Fruit fly (Drosophila melanogaster) whole organism, embryonic: ENCODE results near the gene CG7432.

Source experiments
- Abd-B ChIP-seq: fragments of 200-800 bp; sonication (Bioruptor generic); optimal IDR thresholded peaks from 2 replicates; lab custom pipeline; 2018; ENCODE audit warnings: missing biosample characterization, mild to moderate bottlenecking, missing genetic modification characterization, moderate library complexity
- Asciz ChIP-seq: fragments of 200-800 bp; sonication (Bioruptor generic); optimal IDR thresholded peaks from 2 replicates; lab custom pipeline; 2017; ENCODE audit warnings: missing biosample characterization, mild to moderate bottlenecking, missing genetic modification characterization, missing genetic modification reagents
- Bdp1 ChIP-seq: fragments of 200-800 bp; sonication (Bioruptor generic); optimal IDR thresholded peaks from 3 replicates; lab custom pipeline; 2016; ENCODE audit warnings: missing biosample characterization, missing genetic modification characterization
- CG11504 ChIP-seq: fragments of 200-800 bp; sonication (Bioruptor generic); optimal IDR thresholded peaks from 3 replicates; lab custom pipeline; 2019; ENCODE audit warnings: missing biosample characterization, mild to moderate bottlenecking, missing genetic modification characterization, moderate library complexity
- CG12219 ChIP-seq: fragments of 200-800 bp; sonication (Bioruptor generic); optimal IDR thresholded peaks from 3 replicates; lab custom pipeline; 2018; ENCODE audit warnings: missing biosample characterization, mild to moderate bottlenecking, missing genetic modification characterization
- CG12391 ChIP-seq: fragments of 200-800 bp; sonication (Bioruptor generic); optimal IDR thresholded peaks from 3 replicates; lab custom pipeline; 2018; ENCODE audit warnings: missing biosample characterization, mild to moderate bottlenecking, missing genetic modification characterization, moderate library complexity
- CG15479 ChIP-seq: fragments of 200-800 bp; sonication (Bioruptor generic); optimal IDR thresholded peaks from 3 replicates; lab custom pipeline; 2019; ENCODE audit warnings: missing biosample characterization, mild to moderate bottlenecking, missing genetic modification characterization, moderate library complexity
- CG17568 ChIP-seq: fragments of 200-800 bp; sonication (Bioruptor generic); optimal IDR thresholded peaks from 2 replicates; lab custom pipeline; 2018; ENCODE audit warnings: missing biosample characterization, mild to moderate bottlenecking, missing genetic modification characterization, moderate library complexity
- CG2116 ChIP-seq: fragments of 200-800 bp; sonication (Bioruptor generic); optimal IDR thresholded peaks from 3 replicates; lab custom pipeline; 2018; ENCODE audit warnings: missing biosample characterization, mild to moderate bottlenecking, missing genetic modification characterization
- CG31224 ChIP-seq: fragments of 200-800 bp; sonication (Bioruptor generic); IDR thresholded peaks from 2 replicates; pipeline ENCODE4 v1.3.6; 2022; ENCODE audit warnings: missing biosample characterization, missing genetic modification characterization
- CG32532 ChIP-seq: fragments of 200-800 bp; sonication (Bioruptor generic); IDR thresholded peaks from 2 replicates; pipeline ENCODE4 v1.3.6; 2022; ENCODE audit warnings: missing biosample characterization, missing genetic modification characterization
- CG32772 ChIP-seq: fragments of 200-800 bp; sonication (Bioruptor generic); IDR thresholded peaks from 2 replicates; pipeline ENCODE4 v1.3.6; 2022; ENCODE audit warnings: missing biosample characterization, missing genetic modification characterization
- CG3281 ChIP-seq: fragments of 200-800 bp; sonication (Bioruptor generic); optimal IDR thresholded peaks from 3 replicates; lab custom pipeline; 2017; ENCODE audit warnings: missing biosample characterization, mild to moderate bottlenecking, missing genetic modification characterization
- CG33213 ChIP-seq: fragments of 200-800 bp; sonication (Bioruptor generic); optimal IDR thresholded peaks from 3 replicates; lab custom pipeline; 2016; ENCODE audit warnings: missing biosample characterization, missing genetic modification characterization
- CG33557 ChIP-seq: fragments of 200-800 bp; sonication (Bioruptor generic); optimal IDR thresholded peaks from 2 replicates; lab custom pipeline; 2019; ENCODE audit warnings: missing biosample characterization, mild to moderate bottlenecking, missing genetic modification characterization, moderate library complexity
- CG5953 ChIP-seq: fragments of 200-800 bp; sonication (Bioruptor generic); IDR thresholded peaks from 2 replicates; pipeline ENCODE4 v1.3.6; 2022; ENCODE audit warnings: missing biosample characterization, missing genetic modification characterization
- CG6175 ChIP-seq: fragments of 200-800 bp; sonication (Bioruptor generic); IDR thresholded peaks from 3 replicates; pipeline ENCODE4 v1.3.6; 2022; ENCODE audit warnings: missing biosample characterization, missing genetic modification characterization
- CG6654 ChIP-seq: fragments of 200-800 bp; sonication (Bioruptor generic); optimal IDR thresholded peaks from 2 replicates; lab custom pipeline; 2017; ENCODE audit warnings: missing biosample characterization, mild to moderate bottlenecking, missing genetic modification characterization
- CG8765 ChIP-seq: fragments of 200-800 bp; sonication (Bioruptor generic); IDR thresholded peaks from 2 replicates; pipeline ENCODE4 v1.3.6; 2022; ENCODE audit warnings: missing biosample characterization, missing genetic modification characterization
- CG9932 ChIP-seq: fragments of 200-800 bp; sonication (Bioruptor generic); IDR thresholded peaks from 2 replicates; pipeline ENCODE4 v1.3.6; 2022; ENCODE audit warnings: missing biosample characterization, missing genetic modification characterization
- Chrac-16 ChIP-seq: fragments of 200-800 bp; sonication (Bioruptor generic); optimal IDR thresholded peaks from 3 replicates; lab custom pipeline; 2016; ENCODE audit warnings: missing biosample characterization, missing genetic modification characterization
- CoRest ChIP-seq: fragments of 200-800 bp; sonication (Bioruptor generic); optimal IDR thresholded peaks from 3 replicates; lab custom pipeline; 2018; ENCODE audit warnings: missing biosample characterization, mild to moderate bottlenecking, missing genetic modification characterization, moderate library complexity
- Elba2 ChIP-seq: fragments of 200-800 bp; sonication (Bioruptor generic); optimal IDR thresholded peaks from 3 replicates; lab custom pipeline; 2016; ENCODE audit warnings: missing biosample characterization, missing genetic modification characterization
- H2.0 ChIP-seq: fragments of 200-800 bp; sonication (Bioruptor generic); IDR thresholded peaks from 2 replicates; pipeline ENCODE4 v1.3.6; 2022; ENCODE audit warnings: missing biosample characterization, missing genetic modification characterization
- Hand ChIP-seq: fragments of 200-800 bp; sonication (Bioruptor generic); optimal IDR thresholded peaks from 2 replicates; lab custom pipeline; 2017; ENCODE audit warnings: mild to moderate bottlenecking, missing biosample characterization, missing genetic modification reagents, missing genetic modification characterization
- Optix ChIP-seq: fragments of 200-800 bp; sonication (Bioruptor generic); IDR thresholded peaks from 3 replicates; pipeline ENCODE4 v1.3.6; 2022; ENCODE audit warnings: missing biosample characterization, missing genetic modification characterization
- Tbp ChIP-seq: fragments of >200 bp; optimal IDR thresholded peaks from 2 replicates; lab custom pipeline; 2018; ENCODE audit warnings: missing biosample characterization, missing genetic modification characterization
- Trl ChIP-seq, 3 experiments: fragments of >200 bp in 2 of 3; fragments of 200-800 bp in 1 of 3; sonication (Bioruptor generic) in 1 of 3; optimal IDR thresholded peaks; 2 replicates in 1 of 3; 3 replicates in 2 of 3; lab custom pipeline; 2016 to 2017; ENCODE audit warnings: missing biosample characterization in 1 of 3, missing genetic modification characterization in 1 of 3
- Xrp1 ChIP-seq: fragments of 200-800 bp; sonication (Bioruptor generic); IDR thresholded peaks from 2 replicates; pipeline ENCODE4 v1.3.6; 2022; ENCODE audit warnings: missing biosample characterization, missing genetic modification characterization
- ap ChIP-seq: fragments of 200-800 bp; sonication (Bioruptor generic); IDR thresholded peaks from 2 replicates; pipeline ENCODE4 v1.3.6; 2022; ENCODE audit warnings: missing biosample characterization, missing genetic modification characterization
- ara ChIP-seq: fragments of 200-800 bp; sonication (Bioruptor generic); IDR thresholded peaks from 2 replicates; pipeline ENCODE4 v1.3.6; 2022; ENCODE audit warnings: missing biosample characterization, missing genetic modification characterization
- ash1 ChIP-seq: fragments of 200-800 bp; sonication (Bioruptor generic); optimal IDR thresholded peaks from 2 replicates; lab custom pipeline; 2018; ENCODE audit warnings: missing biosample characterization, mild to moderate bottlenecking, missing genetic modification characterization
- cas ChIP-seq: fragments of 200-800 bp; sonication (Bioruptor generic); IDR thresholded peaks from 2 replicates; pipeline ENCODE4 v1.3.6; 2022; ENCODE audit warnings: missing biosample characterization, missing genetic modification characterization
- danr ChIP-seq: fragments of 200-800 bp; sonication (Bioruptor generic); IDR thresholded peaks from 2 replicates; pipeline ENCODE4 v1.3.6; 2022; ENCODE audit warnings: missing biosample characterization, missing genetic modification characterization
- dimm ChIP-seq: fragments of 200-800 bp; sonication (Bioruptor generic); IDR thresholded peaks from 2 replicates; pipeline ENCODE4 v1.3.6; 2022; ENCODE audit warnings: missing biosample characterization, missing genetic modification characterization
- dmrt99B ChIP-seq: fragments of 200-800 bp; sonication (Bioruptor generic); optimal IDR thresholded peaks from 2 replicates; lab custom pipeline; 2018; ENCODE audit warnings: missing biosample characterization, mild to moderate bottlenecking, missing genetic modification characterization, moderate library complexity
- fd102C ChIP-seq: fragments of 200-800 bp; sonication (Bioruptor generic); optimal IDR thresholded peaks from 2 replicates; lab custom pipeline; 2018; ENCODE audit warnings: missing biosample characterization, mild to moderate bottlenecking, missing genetic modification characterization, moderate library complexity
- gcm ChIP-seq: fragments of 200-800 bp; sonication (Bioruptor generic); optimal IDR thresholded peaks from 2 replicates; lab custom pipeline; 2019; ENCODE audit warnings: missing biosample characterization, mild to moderate bottlenecking, missing genetic modification characterization, moderate library complexity
- hbn ChIP-seq: fragments of 200-800 bp; sonication (Bioruptor generic); IDR thresholded peaks from 2 replicates; pipeline ENCODE4 v1.3.6; 2022; ENCODE audit warnings: missing biosample characterization, missing genetic modification characterization; ENCODE audit not compliant: partially characterized antibody
- her ChIP-seq: fragments of 200-800 bp; sonication (Bioruptor generic); optimal IDR thresholded peaks from 2 replicates; lab custom pipeline; 2016; ENCODE audit warnings: missing biosample characterization, missing genetic modification characterization
- inv ChIP-seq: fragments of 200-800 bp; sonication (Bioruptor generic); IDR thresholded peaks from 2 replicates; pipeline ENCODE4 v1.3.6; 2022; ENCODE audit warnings: missing biosample characterization, missing genetic modification characterization; ENCODE audit not compliant: partially characterized antibody
- jing ChIP-seq: fragments of 200-800 bp; sonication (Bioruptor generic); optimal IDR thresholded peaks from 2 replicates; lab custom pipeline; 2018; ENCODE audit warnings: missing biosample characterization, mild to moderate bottlenecking, missing genetic modification characterization
- maf-S ChIP-seq: fragments of 200-800 bp; sonication (Bioruptor generic); optimal IDR thresholded peaks from 2 replicates; lab custom pipeline; 2016; ENCODE audit warnings: missing biosample characterization, missing genetic modification characterization
- mld ChIP-seq: fragments of 200-800 bp; sonication (Bioruptor generic); IDR thresholded peaks from 3 replicates; pipeline ENCODE4 v1.3.6; 2022; ENCODE audit warnings: missing biosample characterization, missing genetic modification characterization; ENCODE audit not compliant: partially characterized antibody
- pros ChIP-seq: fragments of 200-800 bp; sonication (Bioruptor generic); optimal IDR thresholded peaks from 3 replicates; lab custom pipeline; 2019; ENCODE audit warnings: missing biosample characterization, mild to moderate bottlenecking, missing genetic modification characterization, moderate library complexity
- sd ChIP-seq: fragments of 200-800 bp; sonication (Bioruptor generic); optimal IDR thresholded peaks from 3 replicates; lab custom pipeline; 2018; ENCODE audit warnings: missing biosample characterization, mild to moderate bottlenecking, missing genetic modification characterization, moderate library complexity
- shn ChIP-seq: fragments of 200-800 bp; sonication (Bioruptor generic); optimal IDR thresholded peaks from 3 replicates; lab custom pipeline; 2016; ENCODE audit warnings: missing biosample characterization, missing genetic modification characterization
- vvl ChIP-seq: fragments of 200-800 bp; sonication (Bioruptor generic); IDR thresholded peaks from 2 replicates; pipeline ENCODE4 v1.3.6; 2022; ENCODE audit warnings: missing biosample characterization, missing genetic modification characterization
- wor ChIP-seq: fragments of 200-800 bp; sonication (Bioruptor generic); IDR thresholded peaks from 2 replicates; pipeline ENCODE4 v1.3.6; 2022; ENCODE audit warnings: missing biosample characterization, missing genetic modification characterization

Gene CG7432

dm6 chr3R:19671223-19671991 lies 6.6 kb downstream of the CG7432 start, which contains the start of gene Naam (continued):
- TF ChIP-seq CG6654 (GFP tag; lab: Kevin White, UChicago) (peak; percentile 41), CG31224 (peak; percentile 58), CG32772 (GFP tag; lab: Robert Waterston, UW) (no peak), cas (GFP tag; lab: Robert Waterston, UW) (0 out of 2 replicates have a peak, but pooled peaks have one; percentile 33), CG9932 (peak; percentile 82), maf-S (GFP tag; lab: Kevin White, UChicago) (peak; percentile 62), Elba2 (GFP tag; lab: Kevin White, UChicago) (no peak), pros (GFP tag; lab: Kevin White, UChicago) (no peak), CG12219 (peak; percentile 66), CG32532 (GFP tag; lab: Robert Waterston, UW) (peak; percentile 88), Tbp (GFP tag; lab: Kevin White, UChicago) (no peak), Asciz (peak; percentile 72), H2.0 (GFP tag; lab: Robert Waterston, UW) (peak; percentile 62), CG12391 (tag; lab: Kevin White, UChicago) (peak; percentile 84), wor (no peak), CG33557 (GFP tag; lab: Kevin White, UChicago) (no peak), gcm (GFP tag; lab: Kevin White, UChicago) (peak; percentile 73), Bdp1 (GFP tag; lab: Kevin White, UChicago) (no peak), hbn (GFP tag; lab: Robert Waterston, UW) (no peak), jing (GFP tag; lab: Kevin White, UChicago) (no peak), dimm (GFP tag; lab: Robert Waterston, UW) (no peak), fd102C (GFP tag; lab: Kevin White, UChicago) (no peak), mld (no peak), vvl (GFP tag; lab: Robert Waterston, UW) (peak; percentile 94), CG5953 (GFP tag; lab: Robert Waterston, UW) (peak; percentile 74), CoRest (tag; lab: Kevin White, UChicago) (peak; percentile 56), Chrac-16 (GFP tag; lab: Kevin White, UChicago) (peak; percentile 58), shn (peak; percentile 73), CG6175 (GFP tag; lab: Robert Waterston, UW) (no peak), CG2116 (peak; percentile 41), CG15479 (no peak), ash1 (no peak), CG3281 (GFP tag; lab: Kevin White, UChicago) (peak; percentile 83), Optix (GFP tag; lab: Robert Waterston, UW) (peak; percentile 64; the same call in 2 of the 3 replicates), ap (GFP tag; lab: Robert Waterston, UW) (peak; percentile 71), ara (GFP tag; lab: Robert Waterston, UW) (peak; percentile 67; the same call in 1 of the 2 replicates), inv (no peak), CG11504 (tag; lab: Kevin White, UChicago) (peak; percentile 76), danr (GFP tag; lab: Robert Waterston, UW) (peak; percentile 30; the same call in 1 of the 2 replicates), CG17568 (GFP tag; lab: Kevin White, UChicago) (peak; percentile 41), Trl (optimal IDR thresholded peaks at IDR 0.05; lab: Kevin White, UChicago) (peak; percentile 45 to 74), Trl (GFP tag; optimal IDR thresholded peaks at IDR 0.05; lab: Kevin White, UChicago) (peak; percentile 87), Abd-B (GFP tag; lab: Kevin White, UChicago) (no peak), her (GFP tag; lab: Kevin White, UChicago) (peak; percentile 88), Xrp1 (GFP tag; lab: Robert Waterston, UW) (peak; percentile 86), Hand (peak; percentile 71), CG33213 (peak; percentile 46), CG8765 (GFP tag; lab: Robert Waterston, UW) (0 out of 2 replicates have a peak, but pooled peaks have one; percentile 24), sd (peak; percentile 75), dmrt99B (tag; lab: Kevin White, UChicago) (peak; percentile 73)
